Worm (Caenorhabditis elegans) whole organism, young adult: ENCODE data around the gene ugt-42.

Experiments used
- C17E4.6 ChIP-seq: fragments of 200-800 bp; sonication (Bioruptor generic); IDR thresholded peaks from 2 replicates; pipeline ENCODE4 v1.3.6; 2022; ENCODE audit warnings: missing genetic modification reagents, missing genetic modification characterization, missing compliant biosample characterization
- D2030.7 ChIP-seq: fragments of 200-800 bp; sonication (Bioruptor generic); IDR thresholded peaks from 2 replicates; pipeline ENCODE4 v1.3.6; 2022; ENCODE audit warnings: missing genetic modification reagents, missing genetic modification characterization, missing compliant biosample characterization
- F10E7.11 ChIP-seq: sonication (generic microtip); optimal IDR thresholded peaks from 2 replicates; lab custom pipeline; 2017; ENCODE audit warnings: mild to moderate bottlenecking, missing genetic modification characterization, moderate library complexity, missing compliant biosample characterization
- F23B12.7 ChIP-seq: sonication (generic microtip); optimal IDR thresholded peaks from 2 replicates; lab custom pipeline; 2017; ENCODE audit warnings: missing genetic modification characterization, mild to moderate bottlenecking, missing compliant biosample characterization, antibody characterized with exemption, moderate library complexity; ENCODE audit not compliant: insufficient read depth
- K12H6.12 ChIP-seq: fragments of 200-800 bp; sonication (Bioruptor generic); optimal IDR thresholded peaks from 2 replicates; lab custom pipeline; 2018; ENCODE audit warnings: mild to moderate bottlenecking, missing genetic modification characterization, missing compliant biosample characterization
- atf-7 ChIP-seq: sonication (generic microtip); optimal IDR thresholded peaks from 2 replicates; lab custom pipeline; 2017; ENCODE audit warnings: mild to moderate bottlenecking, missing genetic modification characterization, missing compliant biosample characterization
- ccch-3 ChIP-seq: fragments of 200-800 bp; sonication (Bioruptor generic); optimal IDR thresholded peaks from 2 replicates; lab custom pipeline; 2018; ENCODE audit warnings: mild to moderate bottlenecking, missing genetic modification characterization, missing compliant biosample characterization
- cebp-2 ChIP-seq: fragments of 200-800 bp; sonication (Bioruptor generic); IDR thresholded peaks from 2 replicates; pipeline ENCODE4 v1.3.6; 2022; ENCODE audit warnings: missing genetic modification characterization, missing compliant biosample characterization
- ceh-27 ChIP-seq: fragments of 200-800 bp; sonication (Bioruptor generic); optimal IDR thresholded peaks from 2 replicates; lab custom pipeline; 2018; ENCODE audit warnings: mild to moderate bottlenecking, missing genetic modification characterization, moderate library complexity, missing compliant biosample characterization
- ceh-40 ChIP-seq: fragments of 200-800 bp; sonication (Bioruptor generic); IDR thresholded peaks from 2 replicates; pipeline ENCODE4 v1.3.6; 2022; ENCODE audit warnings: missing genetic modification characterization, missing compliant biosample characterization
- ceh-58 ChIP-seq: fragments of 200-800 bp; sonication (Bioruptor generic); IDR thresholded peaks from 2 replicates; pipeline ENCODE4 v1.3.6; 2022; ENCODE audit warnings: missing genetic modification characterization, missing compliant biosample characterization
- dox-1 ChIP-seq: fragments of 200-800 bp; sonication (Bioruptor generic); IDR thresholded peaks from 2 replicates; pipeline ENCODE4 v1.3.6; 2022; ENCODE audit warnings: missing genetic modification reagents, missing genetic modification characterization, missing compliant biosample characterization
- ekl-4 ChIP-seq: fragments of 200-800 bp; sonication (Bioruptor generic); IDR thresholded peaks from 2 replicates; pipeline ENCODE4 v1.3.6; 2022; ENCODE audit warnings: missing genetic modification reagents, missing genetic modification characterization, missing compliant biosample characterization
- hlh-12 ChIP-seq: sonication (generic microtip); optimal IDR thresholded peaks from 2 replicates; lab custom pipeline; 2016; ENCODE audit warnings: missing genetic modification characterization, missing compliant biosample characterization
- hmg-1.2 ChIP-seq: fragments of 200-800 bp; sonication (Bioruptor generic); IDR thresholded peaks from 2 replicates; pipeline ENCODE4 v1.3.6; 2022; ENCODE audit warnings: missing genetic modification reagents, missing genetic modification characterization, missing compliant biosample characterization
- lir-1 ChIP-seq: fragments of 200-800 bp; sonication (Bioruptor generic); conservative IDR thresholded peaks from 2 replicates; pipeline ENCODE4 v1.3.6; 2022; ENCODE audit warnings: missing genetic modification reagents, missing genetic modification characterization, missing compliant biosample characterization
- lsl-1 ChIP-seq: fragments of 200-800 bp; sonication (Bioruptor generic); optimal IDR thresholded peaks from 2 replicates; lab custom pipeline; 2018; ENCODE audit warnings: mild to moderate bottlenecking, missing genetic modification characterization, moderate library complexity, missing compliant biosample characterization
- madf-10 ChIP-seq: sonication (generic microtip); optimal IDR thresholded peaks from 2 replicates; lab custom pipeline; 2016; ENCODE audit warnings: mild to moderate bottlenecking, missing genetic modification characterization, missing compliant biosample characterization
- madf-8 ChIP-seq: fragments of 200-800 bp; sonication (Bioruptor generic); conservative IDR thresholded peaks from 2 replicates; pipeline ENCODE4 v1.3.6; 2022; ENCODE audit warnings: missing genetic modification reagents, missing genetic modification characterization, missing compliant biosample characterization
- mcd-1 ChIP-seq: fragments of 200-800 bp; sonication (Bioruptor generic); IDR thresholded peaks from 2 replicates; pipeline ENCODE4 v1.3.6; 2022; ENCODE audit warnings: missing genetic modification reagents, missing genetic modification characterization, missing compliant biosample characterization
- mel-28 ChIP-seq: sonication (generic microtip); optimal IDR thresholded peaks from 2 replicates; lab custom pipeline; 2016; ENCODE audit warnings: borderline replicate concordance, mild to moderate bottlenecking, missing genetic modification characterization, missing compliant biosample characterization
- nhr-179 ChIP-seq: sonication (generic microtip); optimal IDR thresholded peaks from 2 replicates; lab custom pipeline; 2016; ENCODE audit warnings: mild to moderate bottlenecking, missing genetic modification characterization, missing compliant biosample characterization
- nhr-27 ChIP-seq: fragments of 200-800 bp; sonication (Bioruptor generic); optimal IDR thresholded peaks from 2 replicates; lab custom pipeline; 2018; ENCODE audit warnings: mild to moderate bottlenecking, missing genetic modification characterization, moderate library complexity, missing compliant biosample characterization
- nhr-80 ChIP-seq: sonication (generic microtip); optimal IDR thresholded peaks from 2 replicates; lab custom pipeline; 2016; ENCODE audit warnings: missing genetic modification characterization, missing compliant biosample characterization
- nhr-90 ChIP-seq: sonication (generic microtip); optimal IDR thresholded peaks from 2 replicates; lab custom pipeline; 2016; ENCODE audit warnings: missing genotype, mild to moderate bottlenecking, missing genetic modification characterization, missing compliant biosample characterization
- rcor-1 ChIP-seq: fragments of 200-800 bp; sonication (Bioruptor generic); IDR thresholded peaks from 2 replicates; pipeline ENCODE4 v1.3.6; 2022; ENCODE audit warnings: missing genetic modification reagents, missing genetic modification characterization, missing compliant biosample characterization
- sea-2 ChIP-seq: fragments of 200-800 bp; sonication (Bioruptor generic); IDR thresholded peaks from 2 replicates; pipeline ENCODE4 v1.3.6; 2022; ENCODE audit warnings: missing genetic modification characterization, missing compliant biosample characterization
- snpc-4 ChIP-seq, 5 experiments: fragments of 150-350 bp in 1 of 5; sonication (generic microtip) in 4 of 5; optimal IDR thresholded peaks; 2 replicates each; lab custom pipeline; 2014 to 2018; ENCODE audit warnings: missing genetic modification characterization in 5 of 5, missing biosample characterization in 3 of 5, antibody characterized with exemption in 2 of 5, mild to moderate bottlenecking in 2 of 5, missing compliant biosample characterization in 2 of 5, missing genotype in 2 of 5, moderate library complexity in 2 of 5, missing genetic modification reagents in 1 of 5
- somi-1 ChIP-seq: fragments of 200-800 bp; sonication (Bioruptor generic); optimal IDR thresholded peaks from 2 replicates; lab custom pipeline; 2018; ENCODE audit warnings: mild to moderate bottlenecking, missing genetic modification characterization, missing compliant biosample characterization
- tbx-9 ChIP-seq: sonication (generic microtip); optimal IDR thresholded peaks from 2 replicates; lab custom pipeline; 2016; ENCODE audit warnings: borderline replicate concordance, missing genetic modification characterization, inconsistent platforms, missing compliant biosample characterization
- tlf-1 ChIP-seq: fragments of 200-800 bp; sonication (Bioruptor generic); optimal IDR thresholded peaks from 2 replicates; lab custom pipeline; 2018; ENCODE audit warnings: mild to moderate bottlenecking, missing genetic modification characterization, missing compliant biosample characterization
- zfh-2 ChIP-seq: fragments of 200-800 bp; sonication (Bioruptor generic); conservative IDR thresholded peaks from 2 replicates; pipeline ENCODE4 v1.3.6; 2022; ENCODE audit warnings: missing genetic modification reagents, missing genetic modification characterization, missing compliant biosample characterization
- zim-3 ChIP-seq: sonication (generic microtip); optimal IDR thresholded peaks from 2 replicates; lab custom pipeline; 2017; ENCODE audit warnings: mild to moderate bottlenecking, missing genetic modification characterization, moderate library complexity, missing compliant biosample characterization
- ztf-6 ChIP-seq: fragments of 200-800 bp; sonication (Bioruptor generic); IDR thresholded peaks from 2 replicates; pipeline ENCODE4 v1.3.6; 2022; ENCODE audit warnings: missing genetic modification reagents, missing genetic modification characterization, missing compliant biosample characterization

Gene ugt-42

DNA sequence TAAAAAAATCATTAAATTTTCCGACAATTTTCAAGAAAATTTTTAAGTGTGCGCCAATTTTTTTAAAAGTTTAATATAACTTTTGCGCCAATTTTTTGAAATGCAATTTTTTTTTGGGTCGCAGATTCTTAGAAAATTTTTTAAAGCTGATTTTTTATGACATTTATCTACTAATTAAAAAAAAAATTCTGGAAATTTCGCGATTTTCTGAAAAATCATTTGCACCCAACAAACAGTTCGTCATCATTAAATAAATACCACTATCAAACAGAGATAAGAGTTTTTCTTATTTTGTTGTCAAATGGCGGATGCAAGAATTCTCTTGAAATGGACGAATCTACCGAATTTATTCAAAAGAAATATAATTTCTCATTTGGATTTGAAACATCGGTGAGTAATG is 31.7 kb upstream of the ugt-42 start, which contains the start of gene F48G7.13:
Gene F48G7.13 (plus strand): TSS at position 301 of the 400 bp plus-strand sequence.
- TF ChIP-seq madf-10 (tag; lab: Kevin White, UChicago) (no peak), tbx-9 (tag; lab: Kevin White, UChicago) (no peak), sea-2 (GFP tag; lab: Robert Waterston, UW) (no peak), somi-1 (GFP tag; lab: Kevin White, UChicago) (no peak), mcd-1 (GFP tag; lab: Robert Waterston, UW) (no peak), ceh-40 (GFP tag; lab: Robert Waterston, UW) (no peak), snpc-4 (GFP tag; optimal IDR thresholded peaks at IDR 0.05; lab: Kevin White, UChicago) (no peak), snpc-4 (tag; optimal IDR thresholded peaks at IDR 0.05; lab: Kevin White, UChicago) (no peak), nhr-90 (tag; lab: Kevin White, UChicago) (no peak), mel-28 (tag; lab: Kevin White, UChicago) (no peak), nhr-27 (tag; lab: Kevin White, UChicago) (no peak), madf-8 (no peak), nhr-179 (tag; lab: Kevin White, UChicago) (no peak), ztf-6 (GFP tag; lab: Robert Waterston, UW) (no peak), lsl-1 (GFP tag; lab: Kevin White, UChicago) (no peak), lir-1 (GFP tag; lab: Robert Waterston, UW) (no peak), cebp-2 (GFP tag; lab: Robert Waterston, UW) (no peak)
- TF ChIP-seq, all 124 proteins: peak for 0

DNA sequence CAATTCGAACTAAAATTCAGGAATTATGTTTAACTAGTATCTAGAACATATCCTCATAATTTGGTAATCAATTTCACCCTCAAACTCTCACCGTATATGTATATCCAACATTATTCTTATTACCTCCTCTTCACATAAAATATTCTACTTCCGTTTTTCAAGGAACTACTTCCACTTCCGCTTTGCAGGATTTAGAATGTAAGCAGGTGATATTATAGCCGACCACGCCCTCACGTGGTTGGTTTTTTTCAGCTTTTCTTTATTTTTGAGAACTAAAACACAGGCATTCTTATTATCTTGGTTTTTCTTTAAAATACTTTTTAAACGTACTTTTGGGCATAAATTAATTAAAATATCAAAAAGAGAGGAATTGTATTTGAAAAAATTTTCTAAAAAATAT is 29.1 kb upstream of the ugt-42 start:
- TF ChIP-seq tlf-1 (GFP tag; lab: Kevin White, UChicago) (no peak), atf-7 (tag; lab: Kevin White, UChicago) (no peak), C17E4.6 (GFP tag; lab: Robert Waterston, UW) (no peak)

DNA sequence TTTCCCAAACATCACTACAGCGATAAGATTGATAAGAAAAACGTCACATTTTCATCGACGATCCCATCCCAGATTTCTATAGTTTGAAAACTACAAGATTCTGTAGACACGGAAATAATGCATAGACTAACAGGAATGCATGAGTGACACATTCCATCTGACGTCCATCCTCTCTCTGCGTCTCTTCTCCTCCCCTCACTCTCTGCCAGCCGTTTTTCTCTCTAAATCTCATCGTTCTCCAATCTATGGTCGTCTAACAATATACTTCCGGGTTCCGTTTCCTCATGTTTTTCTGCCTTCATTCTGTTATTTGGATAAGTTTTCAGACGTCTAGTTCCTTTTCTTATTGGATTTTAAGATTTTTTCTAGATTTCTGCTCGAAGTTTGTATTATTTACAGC is 27.9 kb upstream of the ugt-42 start, which contains the start of gene F48G7.4:
Gene F48G7.4 (plus strand): TSS at position 400 of the 400 bp plus-strand sequence.
- TF ChIP-seq F23B12.7 (tag; lab: Kevin White, UChicago) (no peak), K12H6.12 (tag; lab: Kevin White, UChicago) (peak; percentile 54), hlh-12 (tag; lab: Kevin White, UChicago) (no peak), zim-3 (no peak), ceh-58 (no peak), ceh-27 (peak; percentile 41), nhr-80 (tag; lab: Kevin White, UChicago) (peak; percentile 20), hmg-1.2 (GFP tag; lab: Robert Waterston, UW) (peak; percentile 89), somi-1 (GFP tag; lab: Kevin White, UChicago) (no peak), snpc-4 (GFP tag; optimal IDR thresholded peaks at IDR 0.05; lab: Kevin White, UChicago) (no peak), snpc-4 (tag; optimal IDR thresholded peaks at IDR 0.05; lab: Kevin White, UChicago) (peak in 1 of 4 experiments; percentile 54), dox-1 (GFP tag; lab: Robert Waterston, UW) (peak; percentile 54), ccch-3 (GFP tag; lab: Kevin White, UChicago) (no peak), D2030.7 (no peak), ekl-4 (GFP tag; lab: Robert Waterston, UW) (no peak)

DNA sequence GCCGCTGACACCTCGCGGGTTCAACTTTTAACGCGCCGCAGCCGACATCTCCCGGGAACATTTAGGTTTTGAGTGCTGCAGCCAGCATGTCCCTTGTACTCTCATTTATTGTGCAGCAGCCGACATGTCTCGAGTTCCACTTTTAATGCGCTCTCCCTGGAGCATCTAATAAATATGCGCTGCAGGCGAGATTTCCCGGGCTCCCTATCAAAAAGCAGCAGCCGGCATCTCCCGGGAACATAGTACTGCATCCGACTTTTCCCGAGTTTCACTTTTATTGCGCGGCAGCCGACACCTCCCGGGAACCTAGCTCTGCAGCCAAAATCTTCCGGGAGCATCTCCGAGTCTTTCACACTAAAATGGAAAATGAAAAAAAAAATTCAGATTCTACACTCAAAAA is 26.0 kb upstream of the ugt-42 start:
- no peak for TF ChIP-seq F10E7.11 (tag; lab: Kevin White, UChicago)
- peak; percentile 51; the same call in 1 of the 2 replicates for TF ChIP-seq zfh-2
- no peak for TF ChIP-seq rcor-1
